Fruit fly (Drosophila melanogaster) whole organism, embryonic: ENCODE data around the gene CG32425.

Source experiments
- Asciz ChIP-seq: fragments of 200-800 bp; sonication (Bioruptor generic); optimal IDR thresholded peaks from 2 replicates; lab custom pipeline; 2017; ENCODE audit warnings: missing biosample characterization, mild to moderate bottlenecking, missing genetic modification characterization, missing genetic modification reagents
- Atf-2 ChIP-seq: fragments of 200-800 bp; sonication (Bioruptor generic); optimal IDR thresholded peaks from 2 replicates; lab custom pipeline; 2016; ENCODE audit warnings: missing biosample characterization, missing genetic modification characterization
- Bdp1 ChIP-seq: fragments of 200-800 bp; sonication (Bioruptor generic); optimal IDR thresholded peaks from 3 replicates; lab custom pipeline; 2016; ENCODE audit warnings: missing biosample characterization, missing genetic modification characterization
- Bteb2 ChIP-seq: fragments of 200-800 bp; sonication (Bioruptor generic); optimal IDR thresholded peaks from 2 replicates; lab custom pipeline; 2016; ENCODE audit warnings: missing biosample characterization, missing genetic modification characterization
- CG10321 ChIP-seq: fragments of 200-800 bp; sonication (Bioruptor generic); IDR thresholded peaks from 2 replicates; pipeline ENCODE4 v1.3.6; 2022; ENCODE audit warnings: missing biosample characterization, missing genetic modification characterization
- CG10462 ChIP-seq: fragments of 200-800 bp; sonication (Bioruptor generic); optimal IDR thresholded peaks from 2 replicates; lab custom pipeline; 2016; ENCODE audit warnings: missing biosample characterization, missing genetic modification characterization
- CG10654 ChIP-seq: fragments of 200-800 bp; sonication (Bioruptor generic); optimal IDR thresholded peaks from 2 replicates; lab custom pipeline; 2016; ENCODE audit warnings: missing biosample characterization, missing genetic modification characterization
- CG1233 ChIP-seq: fragments of 200-800 bp; sonication (Bioruptor generic); optimal IDR thresholded peaks from 4 replicates; lab custom pipeline; 2018; ENCODE audit warnings: missing biosample characterization, mild to moderate bottlenecking, missing genetic modification characterization
- CG14667 ChIP-seq: fragments of 200-800 bp; sonication (Bioruptor generic); IDR thresholded peaks from 2 replicates; pipeline ENCODE4 v1.3.6; 2022; ENCODE audit warnings: missing biosample characterization, missing genetic modification characterization
- CG15269 ChIP-seq: fragments of 200-800 bp; sonication (Bioruptor generic); optimal IDR thresholded peaks from 2 replicates; lab custom pipeline; 2018; ENCODE audit warnings: missing biosample characterization, mild to moderate bottlenecking, missing genetic modification characterization, moderate library complexity
- CG1529 ChIP-seq: fragments of 200-800 bp; sonication (Bioruptor generic); optimal IDR thresholded peaks from 3 replicates; lab custom pipeline; 2018; ENCODE audit warnings: missing biosample characterization, missing genetic modification characterization
- CG1792 ChIP-seq: fragments of 200-800 bp; sonication (Bioruptor generic); optimal IDR thresholded peaks from 2 replicates; lab custom pipeline; 2016; ENCODE audit warnings: missing biosample characterization, missing genetic modification characterization
- CG18764 ChIP-seq: fragments of 200-800 bp; sonication (Bioruptor generic); optimal IDR thresholded peaks from 3 replicates; lab custom pipeline; 2016; ENCODE audit warnings: missing biosample characterization, missing genetic modification characterization
- CG2202 ChIP-seq: fragments of 200-800 bp; sonication (Bioruptor generic); optimal IDR thresholded peaks from 2 replicates; lab custom pipeline; 2018; ENCODE audit warnings: missing biosample characterization, mild to moderate bottlenecking, missing genetic modification characterization
- CG2712 ChIP-seq: fragments of 200-800 bp; optimal IDR thresholded peaks from 3 replicates; lab custom pipeline; 2019; ENCODE audit warnings: missing biosample characterization, mild to moderate bottlenecking, missing genetic modification characterization, moderate library complexity
- CG31365 ChIP-seq: fragments of 200-800 bp; sonication (Bioruptor generic); optimal IDR thresholded peaks from 2 replicates; lab custom pipeline; 2018; ENCODE audit warnings: missing biosample characterization, mild to moderate bottlenecking, missing genetic modification characterization
- CG3726 ChIP-seq: fragments of 200-800 bp; sonication (Bioruptor generic); IDR thresholded peaks from 3 replicates; pipeline ENCODE4, ENCODE4 v1.3.6; 2022; ENCODE audit warnings: missing biosample characterization, missing genetic modification characterization
- CG3838 ChIP-seq: fragments of 200-800 bp; sonication (Bioruptor generic); optimal IDR thresholded peaks from 3 replicates; lab custom pipeline; 2016; ENCODE audit warnings: missing biosample characterization, missing genetic modification characterization
- CG43689 ChIP-seq: fragments of 200-800 bp; sonication (Bioruptor generic); IDR thresholded peaks from 2 replicates; pipeline ENCODE4 v1.3.6; 2022; ENCODE audit warnings: missing biosample characterization, missing genetic modification characterization
- CG8089 ChIP-seq: fragments of 200-800 bp; sonication (Bioruptor generic); optimal IDR thresholded peaks from 3 replicates; lab custom pipeline; 2016; ENCODE audit warnings: missing biosample characterization, missing genetic modification characterization
- CG9215 ChIP-seq: fragments of 200-800 bp; sonication (Bioruptor generic); IDR thresholded peaks from 2 replicates; pipeline ENCODE4 v1.3.6; 2022; ENCODE audit warnings: missing biosample characterization, missing genetic modification characterization
- CTCF ChIP-seq: fragments of 200-800 bp; sonication (Bioruptor generic); optimal IDR thresholded peaks from 2 replicates; lab custom pipeline; 2017; ENCODE audit warnings: missing biosample characterization, mild to moderate bottlenecking, missing genetic modification characterization, moderate library complexity
- Doc3 ChIP-seq: fragments of 200-800 bp; sonication (Bioruptor generic); IDR thresholded peaks from 3 replicates; pipeline ENCODE4 v1.3.6; 2022; ENCODE audit warnings: missing biosample characterization, missing genetic modification characterization; ENCODE audit not compliant: partially characterized antibody
- Fer1 ChIP-seq: fragments of 200-800 bp; sonication (Bioruptor generic); optimal IDR thresholded peaks from 2 replicates; lab custom pipeline; 2017; ENCODE audit warnings: missing biosample characterization, mild to moderate bottlenecking, missing genetic modification characterization
- HmgZ ChIP-seq: fragments of 200-800 bp; sonication (Bioruptor generic); optimal IDR thresholded peaks from 2 replicates; lab custom pipeline; 2018; ENCODE audit warnings: missing biosample characterization, mild to moderate bottlenecking, missing genetic modification characterization
- Lim3 ChIP-seq: fragments of 200-800 bp; sonication (Bioruptor generic); IDR thresholded peaks from 2 replicates; pipeline ENCODE4 v1.3.6; 2022; ENCODE audit warnings: missing biosample characterization, missing genetic modification characterization
- MTF-1 ChIP-seq: fragments of 200-800 bp; sonication (Bioruptor generic); optimal IDR thresholded peaks from 2 replicates; lab custom pipeline; 2018; ENCODE audit warnings: missing biosample characterization, mild to moderate bottlenecking, missing genetic modification characterization, borderline replicate concordance
- NC2β ChIP-seq: fragments of 200-800 bp; sonication (Bioruptor generic); optimal IDR thresholded peaks from 2 replicates; lab custom pipeline; 2016; ENCODE audit warnings: missing biosample characterization, missing genetic modification characterization
- Nf-YB ChIP-seq: fragments of 200-800 bp; sonication (Bioruptor generic); optimal IDR thresholded peaks from 3 replicates; lab custom pipeline; 2019; ENCODE audit warnings: missing biosample characterization, mild to moderate bottlenecking, missing genetic modification characterization, moderate library complexity
- Optix ChIP-seq: fragments of 200-800 bp; sonication (Bioruptor generic); IDR thresholded peaks from 3 replicates; pipeline ENCODE4 v1.3.6; 2022; ENCODE audit warnings: missing biosample characterization, missing genetic modification characterization
- Ravus ChIP-seq: fragments of 200-800 bp; sonication (Bioruptor generic); IDR thresholded peaks from 2 replicates; pipeline ENCODE4 v1.3.6; 2022; ENCODE audit warnings: missing biosample characterization, missing genetic modification characterization
- Side ChIP-seq: fragments of 200-800 bp; sonication (Bioruptor generic); optimal IDR thresholded peaks from 2 replicates; lab custom pipeline; 2016; ENCODE audit warnings: missing biosample characterization, missing genetic modification characterization
- Vsx1 ChIP-seq: fragments of 200-800 bp; sonication (Bioruptor generic); optimal IDR thresholded peaks from 2 replicates; lab custom pipeline; 2017; ENCODE audit warnings: missing biosample characterization, mild to moderate bottlenecking, missing genetic modification characterization, missing genetic modification reagents
- corto ChIP-seq: fragments of 200-800 bp; sonication (Bioruptor generic); optimal IDR thresholded peaks from 2 replicates; lab custom pipeline; 2016; ENCODE audit warnings: missing biosample characterization, mild to moderate bottlenecking, missing genetic modification characterization, moderate library complexity
- disco-r ChIP-seq: fragments of 200-800 bp; sonication (Bioruptor generic); optimal IDR thresholded peaks from 2 replicates; lab custom pipeline; 2016; ENCODE audit warnings: missing biosample characterization, missing genetic modification characterization
- fu2 ChIP-seq: fragments of 200-800 bp; sonication (Bioruptor generic); optimal IDR thresholded peaks from 2 replicates; lab custom pipeline; 2016; ENCODE audit warnings: missing biosample characterization, missing genetic modification characterization
- gsb ChIP-seq: fragments of 200-800 bp; sonication (Bioruptor generic); IDR thresholded peaks from 2 replicates; pipeline ENCODE4 v1.3.6; 2022; ENCODE audit warnings: missing biosample characterization, missing genetic modification characterization
- inv ChIP-seq: fragments of 200-800 bp; sonication (Bioruptor generic); IDR thresholded peaks from 2 replicates; pipeline ENCODE4 v1.3.6; 2022; ENCODE audit warnings: missing biosample characterization, missing genetic modification characterization; ENCODE audit not compliant: partially characterized antibody
- lab ChIP-seq: fragments of 200-800 bp; sonication (Bioruptor generic); optimal IDR thresholded peaks from 3 replicates; lab custom pipeline; 2017; ENCODE audit warnings: missing biosample characterization, missing genetic modification characterization, mild to moderate bottlenecking, moderate library complexity, missing genetic modification reagents
- nerfin-1 ChIP-seq: fragments of 200-800 bp; sonication (Bioruptor generic); optimal IDR thresholded peaks from 3 replicates; lab custom pipeline; 2019; ENCODE audit warnings: missing biosample characterization, mild to moderate bottlenecking, missing genetic modification characterization, moderate library complexity
- pho ChIP-seq: fragments of 200-800 bp; sonication (Bioruptor generic); optimal IDR thresholded peaks from 2 replicates; lab custom pipeline; 2016; ENCODE audit warnings: missing biosample characterization, missing genetic modification characterization
- pnt ChIP-seq: fragments of 200-800 bp; sonication (Bioruptor generic); optimal IDR thresholded peaks from 3 replicates; lab custom pipeline; 2016; ENCODE audit warnings: missing biosample characterization, missing genetic modification characterization
- pzg ChIP-seq: fragments of 200-800 bp; sonication (Bioruptor generic); optimal IDR thresholded peaks from 3 replicates; lab custom pipeline; 2018; ENCODE audit warnings: missing biosample characterization, mild to moderate bottlenecking, missing genetic modification characterization, moderate library complexity
- salm ChIP-seq: fragments of 200-800 bp; sonication (Bioruptor generic); optimal IDR thresholded peaks from 2 replicates; lab custom pipeline; 2018; ENCODE audit warnings: missing biosample characterization, mild to moderate bottlenecking, missing genetic modification characterization
- sd ChIP-seq: fragments of 200-800 bp; sonication (Bioruptor generic); optimal IDR thresholded peaks from 3 replicates; lab custom pipeline; 2018; ENCODE audit warnings: missing biosample characterization, mild to moderate bottlenecking, missing genetic modification characterization, moderate library complexity
- seq ChIP-seq: fragments of 200-800 bp; sonication (Bioruptor generic); IDR thresholded peaks from 2 replicates; pipeline ENCODE4 v1.3.6; 2022; ENCODE audit warnings: missing biosample characterization, missing genetic modification characterization
- sim ChIP-seq: fragments of 200-800 bp; sonication (Bioruptor generic); IDR thresholded peaks from 2 replicates; pipeline ENCODE4 v1.3.6; 2022; ENCODE audit warnings: missing biosample characterization, missing genetic modification characterization
- tin ChIP-seq: fragments of 200-800 bp; sonication (Bioruptor generic); optimal IDR thresholded peaks from 3 replicates; lab custom pipeline; 2016; ENCODE audit warnings: missing biosample characterization, missing genetic modification characterization
- tio ChIP-seq: fragments of 200-800 bp; sonication (Bioruptor generic); optimal IDR thresholded peaks from 2 replicates; lab custom pipeline; 2017; ENCODE audit warnings: missing biosample characterization, missing genetic modification characterization, inconsistent platforms
- tll ChIP-seq, 2 experiments: fragments of 200-800 bp in 1 of 2; fragments of >200 bp in 1 of 2; sonication (Bioruptor generic) in 1 of 2; optimal IDR thresholded peaks; 2 replicates each; lab custom pipeline; 2017 to 2019; ENCODE audit warnings: missing biosample characterization in 2 of 2, missing genetic modification characterization in 2 of 2, mild to moderate bottlenecking in 1 of 2, moderate library complexity in 1 of 2
- tup ChIP-seq: fragments of 200-800 bp; sonication (Bioruptor generic); optimal IDR thresholded peaks from 2 replicates; lab custom pipeline; 2016; ENCODE audit warnings: missing biosample characterization, mild to moderate bottlenecking, missing genetic modification characterization, moderate library complexity

CG32425 gene

dm6 chr3L:20508136-20508635 lies 11.1 kb downstream of the CG32425 start (continued):
- 0 out of 2 replicates have a peak, but pooled peaks have one; percentile 46 for TF ChIP-seq Lim3 (GFP tag; lab: Robert Waterston, UW)
- TF ChIP-seq nerfin-1 = peak; percentile 85
- peak; percentile 89 for TF ChIP-seq CG1792 (GFP tag; lab: Kevin White, UChicago)
- TF ChIP-seq lab (GFP tag; lab: Kevin White, UChicago) = peak; percentile 98
- peak; percentile 93 for TF ChIP-seq CG1233
- TF ChIP-seq Optix = peak; percentile 54; the same call in 1 of the 3 replicates
- peak; percentile 60 for TF ChIP-seq CG2202 (tag; lab: Kevin White, UChicago)
- no peak for TF ChIP-seq tll (GFP tag; optimal IDR thresholded peaks at IDR 0.05; lab: Kevin White, UChicago)
- TF ChIP-seq disco-r (GFP tag; lab: Kevin White, UChicago) = peak; percentile 84
- no peak for TF ChIP-seq Doc3 (GFP tag; lab: Robert Waterston, UW)
- peak; percentile 87 for TF ChIP-seq Side (GFP tag; lab: Kevin White, UChicago)
- TF ChIP-seq CG14667 (GFP tag; lab: Robert Waterston, UW) = no peak; the same call in 1 of the 2 replicates
- peak; percentile 36; the same call in 1 of the 2 replicates for TF ChIP-seq CG43689 (GFP tag; lab: Robert Waterston, UW)
- peak; percentile 74 for TF ChIP-seq CG18764 (GFP tag; lab: Kevin White, UChicago)
- peak; percentile 90 for TF ChIP-seq CG10654 (GFP tag; lab: Kevin White, UChicago)
- peak; percentile 97 for TF ChIP-seq CG9215 (GFP tag; lab: Robert Waterston, UW)
- peak; percentile 79 for TF ChIP-seq Nf-YB
- TF ChIP-seq MTF-1 (GFP tag; lab: Kevin White, UChicago) = peak; percentile 81
- peak; percentile 81 for TF ChIP-seq Asciz (GFP tag; lab: Kevin White, UChicago)
- TF ChIP-seq CG15269 (tag; lab: Kevin White, UChicago) = peak; percentile 94
- peak; percentile 83 for TF ChIP-seq Atf-2 (GFP tag; lab: Kevin White, UChicago)
- peak; percentile 82 for TF ChIP-seq NC2β (GFP tag; lab: Kevin White, UChicago)
- TF ChIP-seq gsb = peak; percentile 92
- TF ChIP-seq CG1529 = peak; percentile 75
- peak; percentile 97 for TF ChIP-seq HmgZ (tag; lab: Kevin White, UChicago)
- peak; percentile 90 for TF ChIP-seq pnt (GFP tag; lab: Kevin White, UChicago)
- peak; percentile 81 for TF ChIP-seq Vsx1 (GFP tag; lab: Kevin White, UChicago)
- peak; percentile 31 for TF ChIP-seq corto (GFP tag; lab: Kevin White, UChicago)
- TF ChIP-seq CG31365 (tag; lab: Kevin White, UChicago) = peak; percentile 78
- TF ChIP-seq fu2 (GFP tag; lab: Kevin White, UChicago) = peak; percentile 94
- peak; percentile 80 for TF ChIP-seq CG10462 (GFP tag; lab: Kevin White, UChicago)
- peak; percentile 57; the same call in 1 of the 2 replicates for TF ChIP-seq CG10321 (GFP tag; lab: Robert Waterston, UW)
- TF ChIP-seq CG3838 (GFP tag; lab: Kevin White, UChicago) = peak; percentile 72
- peak; percentile 89 for TF ChIP-seq CG2712 (tag; lab: Kevin White, UChicago)
- peak; percentile 95 for TF ChIP-seq tin (GFP tag; lab: Kevin White, UChicago)
- TF ChIP-seq seq (GFP tag; lab: Robert Waterston, UW) = peak; percentile 91
- TF ChIP-seq CG8089 (GFP tag; lab: Kevin White, UChicago) = peak; percentile 78
- TF ChIP-seq sim (GFP tag; lab: Robert Waterston, UW) = peak; percentile 64; the same call in 1 of the 2 replicates
- TF ChIP-seq pzg (GFP tag; lab: Kevin White, UChicago) = peak; percentile 25
- TF ChIP-seq CG3726 (GFP tag; lab: Robert Waterston, UW) = no peak
- peak; percentile 81 for TF ChIP-seq Ravus (GFP tag; lab: Robert Waterston, UW)
- peak; percentile 95 for TF ChIP-seq Fer1 (GFP tag; lab: Kevin White, UChicago)
- peak; percentile 95 for TF ChIP-seq pho (GFP tag; lab: Kevin White, UChicago)
- TF ChIP-seq sd = peak; percentile 92
- TF ChIP-seq CTCF (GFP tag; lab: Kevin White, UChicago) = peak; percentile 34
- TF ChIP-seq Bteb2 = peak; percentile 91
- TF ChIP-seq tio (GFP tag; lab: Kevin White, UChicago) = peak; percentile 91
- peak; percentile 76 for TF ChIP-seq inv (GFP tag; lab: Robert Waterston, UW)
- TF ChIP-seq Bdp1 = peak; percentile 78
- TF ChIP-seq salm (tag; lab: Kevin White, UChicago) = peak; percentile 76
- TF ChIP-seq tup = peak; percentile 80
